Worm (Caenorhabditis elegans): ENCODE data around the gene tps-1.
A peak's percentile ranks its signal among the peaks of the same experiment; 100 is the strongest.

ce11 chrX:17515207-17515902, 41.0 kb upstream of the tps-1 start:
- TF ChIP-seq lir-3 (tag; optimal IDR thresholded peaks at IDR 0.05; ENCODE audit: poor library complexity), result no peak
- no peak for TF ChIP-seq zag-1 (tag; optimal IDR thresholded peaks at IDR 0.05)
- no peak for TF ChIP-seq nhr-28 (tag; optimal IDR thresholded peaks at IDR 0.05)
- TF ChIP-seq lin-15B (tag; optimal IDR thresholded peaks at IDR 0.05), result no peak
- no peak for TF ChIP-seq nhr-77 (tag; optimal IDR thresholded peaks at IDR 0.05)
- TF ChIP-seq alr-1 (tag; optimal IDR thresholded peaks at IDR 0.05; ENCODE audit: borderline replicate concordance), result no peak
- no peak for TF ChIP-seq vab-15 (tag; optimal IDR thresholded peaks at IDR 0.05)
- TF ChIP-seq lin-35 (GFP tag; optimal IDR thresholded peaks at IDR 0.05), result no peak
- TF ChIP-seq ztf-4 (tag; optimal IDR thresholded peaks at IDR 0.05), result no peak
- peak in 1 of 6 experiments; percentile 63 for TF ChIP-seq elt-3 (tag; optimal IDR thresholded peaks at IDR 0.05)
- TF ChIP-seq rnt-1 (tag; optimal IDR thresholded peaks at IDR 0.05), result no peak
- TF ChIP-seq nhr-76 (tag; optimal IDR thresholded peaks at IDR 0.05), result no peak

All from whole organism, L1 larva.